Worm (Caenorhabditis elegans) whole organism, L4 larva: ENCODE measurements around the gene nhr-139.

Source experiments
- Y48G9A.11 ChIP-seq: fragments of 200-800 bp; sonication (Bioruptor generic); IDR thresholded peaks from 2 replicates; pipeline ENCODE4 v1.3.6; 2022; ENCODE audit warnings: missing genetic modification reagents, missing genetic modification characterization, missing compliant biosample characterization
- egl-43 ChIP-seq: fragments of 200-800 bp; sonication (Bioruptor generic); IDR thresholded peaks from 2 replicates; pipeline ENCODE4 v1.3.6; 2022; ENCODE audit warnings: missing genetic modification reagents, missing genetic modification characterization, missing compliant biosample characterization
- fos-1 ChIP-seq: fragments of 150-350 bp; optimal IDR thresholded peaks from 2 replicates; lab custom pipeline; 2014; ENCODE audit warnings: missing biosample characterization, missing genetic modification characterization
- nhr-41 ChIP-seq: fragments of 200-800 bp; sonication (Bioruptor generic); IDR thresholded peaks from 2 replicates; pipeline ENCODE4 v1.3.6; 2022; ENCODE audit warnings: missing genetic modification reagents, missing genetic modification characterization, missing compliant biosample characterization

- TF ChIP-seq egl-43 (GFP tag; lab: Robert Waterston, UW): no peak
- no peak for TF ChIP-seq fos-1
- no peak for TF ChIP-seq nhr-41 (GFP tag; lab: Robert Waterston, UW)
- no peak for TF ChIP-seq Y48G9A.11 (GFP tag; lab: Robert Waterston, UW)
Observed at ce11 chrV:6985943-6986342, 1.6 kb downstream of the nhr-139 start, which contains the start of gene nhr-163.
